Worm (Caenorhabditis elegans) whole organism, L4/young adult: Measurements from ENCODE around the gene F55G11.10.

Experiments used
- W03F9.2 ChIP-seq: fragments of 150-350 bp; optimal IDR thresholded peaks from 2 replicates; lab custom pipeline; 2014; ENCODE audit warnings: missing biosample characterization, missing genetic modification characterization
- dao-5 ChIP-seq: sonication (generic microtip); optimal IDR thresholded peaks from 2 replicates; lab custom pipeline; 2016; ENCODE audit warnings: missing genotype, missing genetic modification characterization, moderate library complexity, missing compliant biosample characterization
- him-1 ChIP-seq: sonication (generic microtip); optimal IDR thresholded peaks from 2 replicates; lab custom pipeline; 2016; ENCODE audit warnings: missing genotype, missing genetic modification reagents, missing genetic modification characterization, missing compliant biosample characterization

ce11 chrIV:12911990-12912389, 36.6 kb upstream of the F55G11.10 start, which contains the start of gene K08D8.5:
- TF ChIP-seq him-1 (tag; lab: Kevin White, UChicago) (no peak), W03F9.2 (tag; lab: Kevin White, UChicago) (no peak), dao-5 (tag; lab: Kevin White, UChicago) (no peak)
